Worm (Caenorhabditis elegans): ENCODE data around the gene F53G2.13.

DNA sequence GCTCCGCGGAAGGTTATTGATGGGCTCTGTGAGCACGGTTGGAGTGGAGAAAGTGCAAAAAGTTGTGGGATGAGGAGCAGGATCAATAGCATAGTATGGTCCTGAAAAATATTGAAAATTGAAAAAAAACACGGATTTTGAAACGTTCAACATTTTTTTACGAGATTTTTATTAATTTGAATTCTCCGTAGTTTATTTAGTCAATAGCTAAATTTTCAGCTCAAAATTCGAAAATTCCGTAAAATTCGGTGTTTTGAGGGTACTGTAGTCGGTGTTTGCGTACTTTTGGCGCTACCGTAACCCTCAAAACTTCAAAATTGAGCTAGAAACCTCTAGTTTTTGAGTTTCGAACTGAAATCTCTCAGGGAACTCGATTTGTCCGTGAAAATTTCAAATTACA, 24.7 kb upstream of the F53G2.13 start, which contains the start of gene pqn-42:
- no peak for TF ChIP-seq ceh-13 (GFP tag; optimal IDR thresholded peaks at IDR 0.05)
- TF ChIP-seq hnd-1 (tag; optimal IDR thresholded peaks at IDR 0.05): no peak
- no peak for TF ChIP-seq sea-1 (GFP tag; conservative IDR thresholded peaks at IDR 0.05)

Measured in whole organism, early embryonic.